Worm (Caenorhabditis elegans) whole organism, late embryonic: ENCODE data around the gene srr-9.

Experiments used
- ceh-30 ChIP-seq: fragments of 150-350 bp; optimal IDR thresholded peaks from 2 replicates; lab custom pipeline; 2014; ENCODE audit warnings: missing biosample characterization, missing genetic modification characterization
- dve-1 ChIP-seq: sonication (generic microtip); optimal IDR thresholded peaks from 2 replicates; lab custom pipeline; 2017; ENCODE audit warnings: antibody characterized with exemption, mild to moderate bottlenecking, missing genetic modification characterization, missing compliant biosample characterization
- eyg-1 ChIP-seq: sonication (generic microtip); optimal IDR thresholded peaks from 2 replicates; lab custom pipeline; 2016; ENCODE audit warnings: missing genotype, missing genetic modification characterization, missing compliant biosample characterization
- nhr-11 ChIP-seq: fragments of 150-350 bp; optimal IDR thresholded peaks from 2 replicates; lab custom pipeline; 2014; ENCODE audit warnings: missing biosample characterization, missing genetic modification characterization
- pha-4 ChIP-seq: fragments of 150-350 bp; optimal IDR thresholded peaks from 2 replicates; lab custom pipeline; 2018; ENCODE audit warnings: missing biosample characterization, missing genetic modification reagents, missing genetic modification characterization

DNA sequence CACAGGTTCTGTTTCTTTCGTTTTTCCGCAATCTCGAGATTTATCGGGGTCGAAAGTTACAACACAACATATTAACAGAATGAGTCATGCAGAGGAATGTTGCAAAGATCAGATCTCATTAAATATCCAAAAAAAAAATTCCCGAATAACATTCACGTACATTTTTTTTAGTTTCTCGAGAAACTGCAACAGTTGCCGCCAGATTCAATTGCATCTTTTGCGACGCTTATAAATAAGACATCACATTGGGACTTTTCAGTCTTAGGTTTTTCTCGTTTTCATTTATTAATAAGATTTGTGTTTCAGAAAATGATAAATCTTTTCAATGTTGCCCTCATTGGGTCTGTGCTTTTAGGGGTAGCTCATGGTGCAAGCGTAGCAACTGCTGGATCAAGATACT, 24.1 kb upstream of the srr-9 start, which contains the start of gene ZK105.1:
- TF ChIP-seq nhr-11 (tag; lab: Kevin White, UChicago): no peak
- no peak for TF ChIP-seq dve-1 (tag; lab: Kevin White, UChicago)
- no peak for TF ChIP-seq eyg-1 (tag; lab: Kevin White, UChicago)
- TF ChIP-seq ceh-30 (tag; lab: Kevin White, UChicago): no peak
- TF ChIP-seq pha-4 (tag; lab: Kevin White, UChicago): no peak
